Worm (Caenorhabditis elegans): ENCODE measurements around the gene R07E5.4.

DNA sequence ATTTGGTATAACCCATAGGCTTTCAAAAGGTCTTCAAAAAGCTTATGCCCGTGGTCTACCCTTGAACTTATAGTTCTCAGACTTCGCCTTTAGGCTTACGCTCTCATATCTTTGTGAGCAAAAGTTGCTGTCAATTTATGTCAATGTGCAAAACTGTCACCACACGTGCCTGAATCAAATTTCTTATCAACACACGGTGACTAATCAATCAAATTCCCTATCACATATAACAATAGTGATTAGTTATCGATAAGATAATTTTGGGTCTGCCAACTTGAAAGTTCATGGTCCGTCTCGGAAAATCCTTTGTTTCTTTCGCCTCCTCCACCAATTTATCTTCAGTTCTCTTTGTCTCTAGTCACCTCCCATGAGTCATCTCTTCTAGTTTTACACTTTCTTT lies 37.2 kb upstream of the R07E5.4 start:
- no peak for TF ChIP-seq nhr-84 (tag; optimal IDR thresholded peaks at IDR 0.05)
- TF ChIP-seq snpc-4 (tag; optimal IDR thresholded peaks at IDR 0.05): no peak
- no peak for TF ChIP-seq zag-1 (tag; optimal IDR thresholded peaks at IDR 0.05)
- no peak for TF ChIP-seq ceh-63 (GFP tag; optimal IDR thresholded peaks at IDR 0.05)
- TF ChIP-seq hlh-17 (GFP tag; optimal IDR thresholded peaks at IDR 0.05; ENCODE audit: borderline replicate concordance): no peak
- TF ChIP-seq blmp-1 (tag; optimal IDR thresholded peaks at IDR 0.05): no peak
- no peak for TF ChIP-seq xbp-1 (tag; optimal IDR thresholded peaks at IDR 0.05)

All from whole organism, L1 larva.